Fruit fly (Drosophila melanogaster): Measurements from ENCODE around the gene Zcchc7.

The Zcchc7 gene

DNA sequence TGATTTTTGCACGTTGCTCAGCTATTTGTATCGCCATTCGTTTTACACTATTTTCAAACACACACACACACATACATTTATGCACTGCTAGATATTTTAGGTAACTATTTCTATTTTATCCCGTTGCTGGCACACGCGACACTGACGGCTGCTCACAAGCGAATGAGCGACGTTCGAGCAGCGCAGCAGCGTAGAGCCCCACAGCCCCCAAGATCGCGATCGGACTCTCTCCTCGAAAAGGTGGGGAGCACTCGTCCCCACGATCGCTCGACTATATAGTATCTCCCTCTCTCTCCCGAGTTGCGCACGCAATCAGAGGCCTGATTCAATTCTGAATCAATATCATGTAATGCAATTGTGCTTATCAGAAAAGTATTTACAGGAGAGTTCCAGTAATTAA is 45.2 kb upstream of the Zcchc7 start:
- TF ChIP-seq CG8478 (optimal IDR thresholded peaks at IDR 0.05) (no peak), mam (GFP tag; optimal IDR thresholded peaks at IDR 0.05) (no peak), Deaf1 (tag; optimal IDR thresholded peaks at IDR 0.05) (peak; percentile 84), CG9932 (GFP tag; IDR thresholded peaks at IDR 0.05) (no peak), aop (GFP tag; IDR thresholded peaks at IDR 0.05) (no peak), gfzf (GFP tag; optimal IDR thresholded peaks at IDR 0.05) (no peak), CG6765 (GFP tag; optimal IDR thresholded peaks at IDR 0.05) (no peak), CTCF (GFP tag; optimal IDR thresholded peaks at IDR 0.05) (no peak), Vsx1 (GFP tag; optimal IDR thresholded peaks at IDR 0.05) (no peak), Dad (GFP tag; optimal IDR thresholded peaks at IDR 0.05) (no peak), Med (GFP tag) (peak; percentile 74), Trl (optimal IDR thresholded peaks at IDR 0.05) (peak; percentile 45 to 46), Trl (GFP tag; optimal IDR thresholded peaks at IDR 0.05) (no peak), CG12744 (GFP tag; optimal IDR thresholded peaks at IDR 0.05) (no peak), CG12391 (tag; optimal IDR thresholded peaks at IDR 0.05) (no peak), CG43689 (GFP tag; IDR thresholded peaks at IDR 0.05) (no peak), h (optimal IDR thresholded peaks at IDR 0.05) (no peak), Ets65A (GFP tag) (no peak), Stat92E (GFP tag; optimal IDR thresholded peaks at IDR 0.05) (peak in 1 of 3 experiments; percentile 13), sob (GFP tag; IDR thresholded peaks at IDR 0.05) (no peak), HLH4C (GFP tag; IDR thresholded peaks at IDR 0.05; ENCODE audit: partially characterized antibody) (no peak), Drgx (GFP tag; IDR thresholded peaks at IDR 0.05) (peak; percentile 45; the same call in 1 of the 2 replicates), CG13287 (GFP tag; IDR thresholded peaks at IDR 0.05; ENCODE audit: partially characterized antibody) (peak; percentile 10; the same call in 1 of the 2 replicates), CG17802 (tag; optimal IDR thresholded peaks at IDR 0.05) (no peak), CG7357 (GFP tag; IDR thresholded peaks at IDR 0.05) (no peak), Spps (tag; optimal IDR thresholded peaks at IDR 0.05) (no peak), CoRest (tag; optimal IDR thresholded peaks at IDR 0.05) (no peak), tio (GFP tag; optimal IDR thresholded peaks at IDR 0.05) (no peak), shn (GFP tag; optimal IDR thresholded peaks at IDR 0.05) (no peak), CG12769 (tag; optimal IDR thresholded peaks at IDR 0.05) (peak; percentile 79), lbe (GFP tag; optimal IDR thresholded peaks at IDR 0.05) (peak; percentile 43), CG10274 (GFP tag; optimal IDR thresholded peaks at IDR 0.05) (no peak), maf-S (GFP tag; optimal IDR thresholded peaks at IDR 0.05) (no peak), CG13775 (GFP tag; optimal IDR thresholded peaks at IDR 0.05) (no peak), Hr78 (GFP tag; optimal IDR thresholded peaks at IDR 0.05) (no peak), run (tag; optimal IDR thresholded peaks at IDR 0.05) (no peak), CG18599 (GFP tag; optimal IDR thresholded peaks at IDR 0.05) (no peak), crc (GFP tag; optimal IDR thresholded peaks at IDR 0.05) (no peak), ind (GFP tag; optimal IDR thresholded peaks at IDR 0.05) (no peak), Pdp1 (GFP tag; optimal IDR thresholded peaks at IDR 0.05) (peak in 1 of 2 experiments; percentile 60), hth (optimal IDR thresholded peaks at IDR 0.05) (no peak), CG34376 (GFP tag; optimal IDR thresholded peaks at IDR 0.05) (peak; percentile 14), Dip3 (GFP tag; optimal IDR thresholded peaks at IDR 0.05) (no peak), zfh2 (GFP tag; optimal IDR thresholded peaks at IDR 0.05) (no peak), ham (GFP tag; IDR thresholded peaks at IDR 0.05) (no peak), oc (tag; optimal IDR thresholded peaks at IDR 0.05) (no peak), vvl (GFP tag; IDR thresholded peaks at IDR 0.05) (no peak), Ada2b (GFP tag; IDR thresholded peaks at IDR 0.05) (no peak), vfl (GFP tag; optimal IDR thresholded peaks at IDR 0.05) (no peak), rib (GFP tag; IDR thresholded peaks at IDR 0.05) (peak; percentile 56; the same call in 1 of the 2 replicates), Ssrp (tag; optimal IDR thresholded peaks at IDR 0.05) (no peak), ERR (GFP tag; optimal IDR thresholded peaks at IDR 0.05) (peak; percentile 30), otp (GFP tag; IDR thresholded peaks at IDR 0.05) (0 out of 3 replicates have a peak, but pooled peaks have one; percentile 17)

Data from whole organism, embryonic.